Worm (Caenorhabditis elegans) whole organism, early embryonic: ENCODE data around the gene Y75B8A.63.

Experiments used
- B0310.2 ChIP-seq: sonication (generic microtip); optimal IDR thresholded peaks from 2 replicates; lab custom pipeline; 2016; ENCODE audit warnings: mild to moderate bottlenecking, missing genetic modification characterization, missing compliant biosample characterization
- F13C5.2 ChIP-seq: sonication (generic microtip); optimal IDR thresholded peaks from 2 replicates; lab custom pipeline; 2017; ENCODE audit warnings: mild to moderate bottlenecking, missing genetic modification characterization, inconsistent platforms, missing compliant biosample characterization
- aly-1 ChIP-seq: sonication (generic microtip); optimal IDR thresholded peaks from 2 replicates; lab custom pipeline; 2016; ENCODE audit warnings: missing genetic modification characterization, missing compliant biosample characterization
- ama-1 ChIP-seq: fragments of 150-350 bp; optimal IDR thresholded peaks from 2 replicates; lab custom pipeline; 2014
- ceh-13 ChIP-seq: fragments of 200-800 bp; sonication (Bioruptor generic); optimal IDR thresholded peaks from 2 replicates; lab custom pipeline; 2018; ENCODE audit warnings: mild to moderate bottlenecking, missing genetic modification characterization, missing compliant biosample characterization
- ceh-36 ChIP-seq: sonication (generic microtip); optimal IDR thresholded peaks from 2 replicates; lab custom pipeline; 2016; ENCODE audit warnings: missing genetic modification characterization, inconsistent platforms, missing compliant biosample characterization
- ets-7 ChIP-seq: sonication (generic microtip); optimal IDR thresholded peaks from 2 replicates; lab custom pipeline; 2016; ENCODE audit warnings: missing genotype, missing genetic modification characterization, missing compliant biosample characterization
- flt-1 ChIP-seq: fragments of 200-800 bp; sonication (Bioruptor generic); IDR thresholded peaks from 2 replicates; pipeline ENCODE4 v1.3.6; 2022; ENCODE audit warnings: missing genetic modification characterization, missing compliant biosample characterization
- hmbx-1 ChIP-seq: sonication (generic microtip); optimal IDR thresholded peaks from 2 replicates; lab custom pipeline; 2016; ENCODE audit warnings: mild to moderate bottlenecking, missing genetic modification characterization, missing compliant biosample characterization
- hmg-4 ChIP-seq: fragments of 200-800 bp; sonication (Bioruptor generic); optimal IDR thresholded peaks from 2 replicates; lab custom pipeline; 2018; ENCODE audit warnings: mild to moderate bottlenecking, missing genetic modification characterization, missing compliant biosample characterization
- hnd-1 ChIP-seq: sonication (generic microtip); optimal IDR thresholded peaks from 2 replicates; lab custom pipeline; 2016; ENCODE audit warnings: missing genetic modification characterization, missing compliant biosample characterization
- pes-1 ChIP-seq: fragments of 200-800 bp; sonication (Bioruptor generic); IDR thresholded peaks from 2 replicates; pipeline ENCODE4 v1.3.6; 2022; ENCODE audit warnings: missing genetic modification reagents, missing genetic modification characterization, missing compliant biosample characterization
- scrt-1 ChIP-seq: fragments of 200-800 bp; sonication (Bioruptor generic); IDR thresholded peaks from 2 replicates; pipeline ENCODE4 v1.3.6; 2022; ENCODE audit warnings: missing genetic modification characterization, missing compliant biosample characterization
- sea-1 ChIP-seq: fragments of 200-800 bp; sonication (Bioruptor generic); conservative IDR thresholded peaks from 2 replicates; pipeline ENCODE4 v1.3.6; 2022; ENCODE audit warnings: missing genetic modification characterization, missing compliant biosample characterization
- tbx-11 ChIP-seq: fragments of 200-800 bp; sonication (Bioruptor generic); IDR thresholded peaks from 2 replicates; pipeline ENCODE4 v1.3.6; 2022; ENCODE audit warnings: missing genetic modification characterization, missing compliant biosample characterization
- tbx-37 ChIP-seq: fragments of 200-800 bp; sonication (Bioruptor generic); conservative IDR thresholded peaks from 2 replicates; pipeline ENCODE4 v1.3.6; 2022; ENCODE audit warnings: missing genetic modification reagents, missing genetic modification characterization, missing compliant biosample characterization
- tra-4 ChIP-seq: sonication (generic microtip); optimal IDR thresholded peaks from 2 replicates; lab custom pipeline; 2017; ENCODE audit warnings: missing genetic modification characterization, missing compliant biosample characterization

The Y75B8A.63 gene

DNA sequence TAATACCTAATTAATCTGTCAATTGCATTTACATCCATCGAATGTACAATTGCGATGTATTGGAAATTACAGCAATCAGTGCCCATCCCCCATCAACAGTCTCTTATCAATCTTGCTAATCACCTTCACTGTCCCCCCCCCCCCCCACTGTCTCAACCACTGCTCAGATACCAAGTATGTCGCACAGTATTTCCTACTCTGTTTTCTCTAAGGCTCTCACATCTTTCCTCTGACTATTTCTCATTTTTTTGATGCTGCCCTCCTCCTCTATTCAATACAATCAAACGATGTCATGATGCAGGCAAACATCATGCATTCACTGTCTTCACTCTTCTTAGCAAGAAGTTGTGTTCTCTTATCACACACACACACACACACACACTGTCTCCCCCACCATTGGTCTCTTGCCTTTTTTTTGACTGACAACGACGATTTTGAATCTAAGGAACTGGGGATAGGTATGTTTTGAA lies at the start of gene Y75B8A.63, which contains the start of gene zip-12:
Y75B8A.63 (plus strand) TSS at position 420 of the 470 bp plus-strand sequence.
zip-12 (plus strand) TSS at position 387 of the 470 bp plus-strand sequence.
- TF ChIP-seq hnd-1 (tag; lab: Kevin White, UChicago) (no peak), aly-1 (no peak), tbx-37 (GFP tag; lab: Robert Waterston, UW) (no peak), ama-1 (lab: Kevin White, UChicago) (no peak)

DNA sequence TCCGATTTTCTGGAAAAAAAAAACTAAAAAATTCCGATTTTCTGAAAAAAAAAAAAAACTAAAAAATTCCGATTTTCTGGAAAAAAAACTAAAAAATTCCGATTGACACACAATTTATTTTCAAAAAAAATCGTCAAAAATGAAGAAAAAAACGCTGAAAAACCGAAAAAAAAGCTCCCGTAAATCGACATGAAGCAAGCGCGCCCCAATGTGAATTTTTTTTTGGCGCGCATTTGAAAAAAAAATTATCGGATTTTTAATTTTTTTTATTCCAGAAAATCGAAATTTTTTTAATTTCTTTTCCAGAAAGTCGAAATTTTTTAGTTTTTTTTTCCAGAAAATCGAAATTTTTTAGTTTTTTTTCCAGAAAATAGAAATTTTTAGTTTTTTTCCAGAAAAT lies 49.0 kb upstream of the Y75B8A.63 start:
- TF ChIP-seq scrt-1 (GFP tag; lab: Robert Waterston, UW), result no peak
- no peak for TF ChIP-seq ama-1 (lab: Kevin White, UChicago)
- TF ChIP-seq ets-7 (tag; lab: Kevin White, UChicago), result no peak
- no peak for TF ChIP-seq aly-1
- no peak for TF ChIP-seq F13C5.2 (tag; lab: Kevin White, UChicago)
- no peak for TF ChIP-seq B0310.2

DNA sequence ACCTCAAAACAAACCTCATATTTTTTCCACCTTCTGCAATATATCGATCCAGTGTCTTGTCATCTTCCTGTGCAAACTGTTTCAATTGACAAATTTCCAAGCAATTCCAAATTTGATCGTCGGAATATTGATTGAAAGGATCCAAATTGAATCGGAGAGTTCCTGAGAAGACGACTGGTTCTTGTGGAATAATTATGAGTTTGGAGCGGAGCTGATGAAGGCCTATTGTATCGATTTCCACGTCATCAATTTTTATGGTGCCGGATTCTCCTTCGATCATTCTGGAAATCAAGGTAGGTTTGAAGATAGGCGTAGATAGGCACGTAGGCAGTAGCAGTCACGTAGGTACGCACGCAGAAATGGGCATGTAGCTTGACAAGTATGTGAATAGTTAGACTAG lies 43.6 kb upstream of the Y75B8A.63 start:
- no peak for TF ChIP-seq flt-1 (GFP tag; lab: Robert Waterston, UW)
- TF ChIP-seq F13C5.2 (tag; lab: Kevin White, UChicago), result no peak
- no peak for TF ChIP-seq aly-1
- no peak for TF ChIP-seq hmbx-1 (tag; lab: Kevin White, UChicago)
- TF ChIP-seq tra-4, result no peak
- no peak for TF ChIP-seq hmg-4 (GFP tag; lab: Kevin White, UChicago)
- no peak for TF ChIP-seq B0310.2
- TF ChIP-seq tbx-37 (GFP tag; lab: Robert Waterston, UW), result no peak
- no peak for TF ChIP-seq ama-1 (lab: Kevin White, UChicago)
- TF ChIP-seq ceh-36 (tag; lab: Kevin White, UChicago), result no peak
- no peak for TF ChIP-seq scrt-1 (GFP tag; lab: Robert Waterston, UW)

DNA sequence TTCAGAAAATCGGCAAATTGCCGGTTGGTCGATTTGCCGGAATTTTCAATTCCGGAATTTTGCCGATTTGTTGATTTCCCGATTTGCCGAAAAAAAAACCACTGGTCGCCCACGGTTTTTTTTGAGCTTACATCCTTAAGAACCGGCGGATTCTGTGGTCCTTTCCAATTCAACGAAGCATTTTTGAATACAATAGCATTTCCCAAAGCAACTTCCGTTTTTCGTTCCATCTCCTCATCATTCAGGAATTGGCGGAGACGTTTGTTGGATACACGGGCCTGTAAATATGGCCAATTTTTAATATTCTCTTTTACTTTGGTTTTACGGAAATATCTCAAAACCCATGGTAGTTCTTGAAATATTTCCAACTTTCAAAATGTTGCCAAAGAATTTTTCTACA lies 35.3 kb upstream of the Y75B8A.63 start:
- no peak for TF ChIP-seq flt-1 (GFP tag; lab: Robert Waterston, UW)

DNA sequence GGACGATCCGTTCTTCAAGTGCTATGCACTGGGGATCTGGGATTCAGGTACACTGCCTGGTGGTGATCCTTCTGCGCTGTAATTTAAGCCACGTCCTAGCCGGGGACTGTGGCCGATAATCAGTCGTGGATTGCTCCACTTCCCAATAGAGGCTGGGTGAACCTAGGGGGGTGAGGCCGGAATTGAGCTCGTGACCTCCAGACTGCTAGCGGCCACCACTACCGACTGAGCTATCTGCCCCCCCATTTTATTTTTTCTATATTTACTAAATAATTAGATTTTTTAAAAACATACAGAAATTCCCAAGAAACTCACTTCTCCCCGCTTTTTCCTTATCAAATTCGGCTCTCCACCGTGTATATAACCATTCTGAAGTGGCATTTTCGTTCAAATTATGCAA lies 30.4 kb upstream of the Y75B8A.63 start:
- TF ChIP-seq sea-1 (no peak), tra-4 (no peak), tbx-11 (GFP tag; lab: Robert Waterston, UW) (no peak), F13C5.2 (tag; lab: Kevin White, UChicago) (no peak), hmbx-1 (tag; lab: Kevin White, UChicago) (no peak), pes-1 (GFP tag; lab: Robert Waterston, UW) (no peak), scrt-1 (GFP tag; lab: Robert Waterston, UW) (no peak), ets-7 (tag; lab: Kevin White, UChicago) (no peak), B0310.2 (no peak), aly-1 (no peak), ceh-36 (tag; lab: Kevin White, UChicago) (no peak), hnd-1 (tag; lab: Kevin White, UChicago) (no peak), tbx-37 (GFP tag; lab: Robert Waterston, UW) (no peak), flt-1 (GFP tag; lab: Robert Waterston, UW) (no peak), ama-1 (lab: Kevin White, UChicago) (no peak), ceh-13 (GFP tag; lab: Kevin White, UChicago) (no peak)

DNA sequence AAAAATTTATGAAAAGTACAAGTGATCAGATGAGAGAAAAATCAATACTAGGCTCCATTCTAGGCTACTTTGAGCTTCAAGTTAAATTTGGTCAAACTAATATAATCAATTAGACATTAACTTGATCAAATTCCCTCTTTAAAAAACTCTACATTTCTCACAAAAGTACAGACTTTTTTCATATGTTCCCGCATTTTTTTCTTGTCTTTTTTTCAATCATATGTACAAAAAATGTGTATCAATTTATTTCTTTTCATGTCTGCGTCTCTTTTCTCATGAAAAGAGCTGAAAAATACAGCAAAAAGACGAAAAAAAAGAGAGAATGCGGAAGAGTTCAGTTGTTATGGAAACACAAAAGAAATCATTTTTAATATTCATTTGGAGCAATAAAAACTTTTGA lies 28.5 kb upstream of the Y75B8A.63 start:
- TF ChIP-seq tbx-37 (GFP tag; lab: Robert Waterston, UW) (no peak), sea-1 (no peak)

DNA sequence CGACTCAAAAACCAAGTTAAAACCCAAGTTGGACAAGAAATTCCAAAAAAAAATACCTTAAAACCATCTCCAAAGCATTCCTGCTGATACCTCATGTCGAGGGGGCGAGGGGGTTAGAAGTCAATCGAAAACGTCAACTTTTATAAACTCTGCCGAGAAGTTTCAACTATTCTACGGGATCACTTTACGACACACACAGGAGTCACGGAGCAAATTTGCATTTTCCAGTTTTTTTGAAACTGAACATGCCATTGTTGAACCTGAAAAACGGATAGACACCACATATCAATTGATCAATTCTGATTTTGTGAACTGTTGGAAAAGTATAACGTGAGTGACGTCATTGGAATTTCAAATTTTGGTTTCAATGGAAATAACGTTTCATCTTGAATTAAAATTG lies 24.7 kb upstream of the Y75B8A.63 start, which contains the start of gene mrp-8:
mrp-8 (minus strand) TSS at position 101 of the 400 bp plus-strand sequence.
- TF ChIP-seq ceh-13 (GFP tag; lab: Kevin White, UChicago) (no peak), hmg-4 (GFP tag; lab: Kevin White, UChicago) (no peak), aly-1 (no peak), F13C5.2 (tag; lab: Kevin White, UChicago) (no peak), tbx-37 (GFP tag; lab: Robert Waterston, UW) (no peak), hnd-1 (tag; lab: Kevin White, UChicago) (no peak), tra-4 (no peak), pes-1 (GFP tag; lab: Robert Waterston, UW) (no peak), B0310.2 (no peak)

DNA sequence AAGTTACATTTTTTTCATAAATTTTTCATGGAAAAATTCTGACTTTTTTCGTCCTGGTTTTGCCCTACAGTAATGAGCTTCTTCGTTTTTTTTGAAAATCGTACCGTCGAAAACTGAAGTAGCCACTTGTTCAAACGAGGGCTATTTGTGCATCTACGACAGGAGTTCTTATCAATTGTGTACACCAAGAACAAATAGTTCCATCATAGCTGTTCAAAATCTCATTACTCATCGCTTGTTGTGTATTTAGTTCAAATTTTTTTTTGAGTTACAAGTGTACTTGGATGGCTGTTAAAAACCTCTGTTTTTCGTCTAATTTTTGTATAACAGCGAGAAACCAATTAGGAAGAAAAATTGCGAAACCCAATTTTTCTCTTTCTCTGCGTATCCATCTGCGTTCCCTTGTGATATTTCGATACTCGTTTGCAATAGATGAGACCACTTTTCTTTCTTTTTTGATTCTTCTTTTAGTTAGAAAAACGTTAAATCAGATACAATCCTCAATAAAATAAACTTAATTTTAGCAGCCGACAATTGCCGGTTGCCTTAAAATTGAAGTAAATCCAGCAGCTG lies 22.9 kb upstream of the Y75B8A.63 start:
- TF ChIP-seq F13C5.2 (tag; lab: Kevin White, UChicago) (no peak), tbx-11 (GFP tag; lab: Robert Waterston, UW) (no peak), ceh-36 (tag; lab: Kevin White, UChicago) (no peak), sea-1 (no peak), hmbx-1 (tag; lab: Kevin White, UChicago) (no peak), tra-4 (no peak), ets-7 (tag; lab: Kevin White, UChicago) (no peak), flt-1 (GFP tag; lab: Robert Waterston, UW) (no peak), ama-1 (lab: Kevin White, UChicago) (no peak), hmg-4 (GFP tag; lab: Kevin White, UChicago) (no peak), scrt-1 (GFP tag; lab: Robert Waterston, UW) (no peak)
